Fruit fly (Drosophila melanogaster): ENCODE data around the gene CG11779.

Gene CG11779

dm6 chr3R:19164873-19165456 is 5.3 kb upstream of the CG11779 start (continued):
- TF ChIP-seq CG18476 (GFP tag; optimal IDR thresholded peaks at IDR 0.05) (peak; percentile 6), ERR (GFP tag; optimal IDR thresholded peaks at IDR 0.05) (no peak), CG33557 (GFP tag; optimal IDR thresholded peaks at IDR 0.05) (no peak), crp (GFP tag; optimal IDR thresholded peaks at IDR 0.05) (no peak), CG13894 (tag; optimal IDR thresholded peaks at IDR 0.05) (no peak), caup (GFP tag; optimal IDR thresholded peaks at IDR 0.05; ENCODE audit: severe bottlenecking) (peak; percentile 14), phol (tag; optimal IDR thresholded peaks at IDR 0.05) (peak; percentile 56), tap (tag; optimal IDR thresholded peaks at IDR 0.05) (no peak), HmgZ (tag; optimal IDR thresholded peaks at IDR 0.05) (peak; percentile 16), pho (GFP tag; optimal IDR thresholded peaks at IDR 0.05) (no peak), NC2α (GFP tag; optimal IDR thresholded peaks at IDR 0.05) (peak; percentile 27), CG2129 (GFP tag; IDR thresholded peaks at IDR 0.05; ENCODE audit: partially characterized antibody) (no peak), CG12219 (GFP tag; optimal IDR thresholded peaks at IDR 0.05) (no peak), CG6765 (GFP tag; optimal IDR thresholded peaks at IDR 0.05) (no peak), oc (tag; optimal IDR thresholded peaks at IDR 0.05) (no peak), CG15601 (tag; optimal IDR thresholded peaks at IDR 0.05) (peak; percentile 6), Hmx (GFP tag; optimal IDR thresholded peaks at IDR 0.05) (no peak), trem (tag; optimal IDR thresholded peaks at IDR 0.05) (no peak), MTF-1 (GFP tag; optimal IDR thresholded peaks at IDR 0.05; ENCODE audit: borderline replicate concordance) (peak; percentile 18), CG9437 (GFP tag; optimal IDR thresholded peaks at IDR 0.05) (peak; percentile 60), NC2β (GFP tag; optimal IDR thresholded peaks at IDR 0.05) (peak; percentile 37), nerfin-1 (tag; optimal IDR thresholded peaks at IDR 0.05) (no peak), CG1603 (tag; optimal IDR thresholded peaks at IDR 0.05) (peak; percentile 15), psq (GFP tag; optimal IDR thresholded peaks at IDR 0.05) (no peak), CG6854 (GFP tag; optimal IDR thresholded peaks at IDR 0.05) (no peak), CG18011 (GFP tag; optimal IDR thresholded peaks at IDR 0.05) (no peak), lbe (GFP tag; optimal IDR thresholded peaks at IDR 0.05) (no peak), CG4328 (GFP tag; optimal IDR thresholded peaks at IDR 0.05) (no peak), crc (GFP tag; optimal IDR thresholded peaks at IDR 0.05) (no peak), bowl (GFP tag; IDR thresholded peaks at IDR 0.05) (no peak), CG10274 (GFP tag; optimal IDR thresholded peaks at IDR 0.05) (no peak), CG15269 (tag; optimal IDR thresholded peaks at IDR 0.05) (peak; percentile 52), fd64A (GFP tag; optimal IDR thresholded peaks at IDR 0.05) (peak; percentile 27), PHDP (tag; optimal IDR thresholded peaks at IDR 0.05) (peak; percentile 35), Fer3 (tag; optimal IDR thresholded peaks at IDR 0.05) (peak; percentile 54), CG32767 (GFP tag; IDR thresholded peaks at IDR 0.05) (0 out of 2 replicates have a peak, but pooled peaks have one; percentile 17), CG31441 (GFP tag; IDR thresholded peaks at IDR 0.05) (peak; percentile 62), CG7745 (tag; optimal IDR thresholded peaks at IDR 0.05) (no peak), scrt (GFP tag; optimal IDR thresholded peaks at IDR 0.05) (no peak), Hr51 (GFP tag; optimal IDR thresholded peaks at IDR 0.05) (peak in 1 of 2 experiments; percentile 65), CG9609 (GFP tag; optimal IDR thresholded peaks at IDR 0.05) (peak; percentile 3), NFAT (GFP tag; IDR thresholded peaks at IDR 0.05) (no peak), pum (GFP tag; optimal IDR thresholded peaks at IDR 0.05) (no peak), TFAM (GFP tag; optimal IDR thresholded peaks at IDR 0.05) (no peak), ham (GFP tag; IDR thresholded peaks at IDR 0.05) (no peak), lmd (GFP tag; IDR thresholded peaks at IDR 0.05) (0 out of 2 replicates have a peak, but pooled peaks have one; percentile 36), wdn (GFP tag; IDR thresholded peaks at IDR 0.05) (no peak), Elba2 (GFP tag; optimal IDR thresholded peaks at IDR 0.05) (peak; percentile 90), Sox100B (GFP tag; optimal IDR thresholded peaks at IDR 0.05) (peak; percentile 56)

Data from whole organism, embryonic.